Worm (Caenorhabditis elegans) whole organism, L4 larva: ENCODE data around the gene mig-22.

Source experiments
- F10B5.3 ChIP-seq: sonication (generic microtip); optimal IDR thresholded peaks from 2 replicates; lab custom pipeline; 2016; ENCODE audit warnings: mild to moderate bottlenecking, missing genetic modification characterization, missing compliant biosample characterization
- F37D6.2 ChIP-seq: sonication (generic microtip); optimal IDR thresholded peaks from 2 replicates; lab custom pipeline; 2016; ENCODE audit warnings: mild to moderate bottlenecking, missing genetic modification characterization, missing compliant biosample characterization
- F44E2.7 ChIP-seq: fragments of 200-800 bp; sonication (Bioruptor generic); IDR thresholded peaks from 2 replicates; pipeline ENCODE4 v2.1.2; 2022; ENCODE audit warnings: missing genetic modification characterization, missing compliant biosample characterization
- F49E8.2 ChIP-seq: sonication (generic microtip); optimal IDR thresholded peaks from 2 replicates; lab custom pipeline; 2016; ENCODE audit warnings: missing compliant biosample characterization, mild to moderate bottlenecking, missing genetic modification characterization, borderline replicate concordance
- T26A8.4 ChIP-seq: fragments of 200-800 bp; sonication (Bioruptor generic); IDR thresholded peaks from 2 replicates; pipeline ENCODE4 v1.3.6; 2022; ENCODE audit warnings: missing genetic modification characterization, missing compliant biosample characterization
- Y48G9A.11 ChIP-seq: fragments of 200-800 bp; sonication (Bioruptor generic); IDR thresholded peaks from 2 replicates; pipeline ENCODE4 v1.3.6; 2022; ENCODE audit warnings: missing genetic modification reagents, missing genetic modification characterization, missing compliant biosample characterization
- Y5F2A.4 ChIP-seq: fragments of 200-800 bp; sonication (Bioruptor generic); optimal IDR thresholded peaks from 2 replicates; lab custom pipeline; 2018; ENCODE audit warnings: mild to moderate bottlenecking, missing genetic modification characterization, missing compliant biosample characterization
- Y75B8A.6 ChIP-seq: fragments of 200-800 bp; sonication (Bioruptor generic); IDR thresholded peaks from 2 replicates; pipeline ENCODE4 v1.3.6; 2022; ENCODE audit warnings: missing genetic modification reagents, missing genetic modification characterization, missing compliant biosample characterization
- arid-1 ChIP-seq: fragments of 200-800 bp; sonication (Bioruptor generic); conservative IDR thresholded peaks from 2 replicates; pipeline ENCODE4 v1.3.6; 2022; ENCODE audit warnings: missing genetic modification reagents, missing genetic modification characterization, missing compliant biosample characterization
- ceh-20 ChIP-seq: fragments of 200-800 bp; sonication (Bioruptor generic); IDR thresholded peaks from 2 replicates; pipeline ENCODE4 v1.3.6; 2022; ENCODE audit warnings: missing genetic modification reagents, missing genetic modification characterization, missing compliant biosample characterization
- ceh-32 ChIP-seq: sonication (generic microtip); optimal IDR thresholded peaks from 2 replicates; lab custom pipeline; 2016; ENCODE audit warnings: mild to moderate bottlenecking, missing genetic modification characterization, missing compliant biosample characterization; ENCODE audit not compliant: poor library complexity
- ceh-44 ChIP-seq: fragments of 200-800 bp; sonication (Bioruptor generic); IDR thresholded peaks from 2 replicates; pipeline ENCODE4 v1.3.6; 2022; ENCODE audit warnings: missing genetic modification reagents, missing genetic modification characterization, missing compliant biosample characterization
- ceh-62 ChIP-seq: sonication (generic microtip); optimal IDR thresholded peaks from 2 replicates; lab custom pipeline; 2017; ENCODE audit warnings: missing biosample characterization, missing genetic modification characterization
- ces-1 ChIP-seq: fragments of 150-350 bp; sonication (generic microtip); optimal IDR thresholded peaks from 4 replicates; lab custom pipeline; 2014; ENCODE audit warnings: missing biosample characterization, missing genetic modification reagents, missing genetic modification characterization
- daf-12 ChIP-seq: fragments of 150-350 bp; optimal IDR thresholded peaks from 2 replicates; lab custom pipeline; 2014; ENCODE audit warnings: missing biosample characterization, missing genetic modification reagents, missing genetic modification characterization
- daf-19 ChIP-seq: fragments of 200-800 bp; sonication (Bioruptor generic); conservative IDR thresholded peaks from 2 replicates; pipeline ENCODE4 v1.3.6; 2022; ENCODE audit warnings: missing genetic modification characterization, missing compliant biosample characterization
- daf-8 ChIP-seq: fragments of 200-800 bp; sonication (Bioruptor generic); IDR thresholded peaks from 2 replicates; pipeline ENCODE4 v1.3.6; 2022; ENCODE audit warnings: missing genetic modification characterization, missing compliant biosample characterization
- dmd-9 ChIP-seq: fragments of 200-800 bp; sonication (Bioruptor generic); IDR thresholded peaks from 2 replicates; pipeline ENCODE4 v1.3.6; 2022; ENCODE audit warnings: missing genetic modification reagents, missing genetic modification characterization, missing compliant biosample characterization
- fkh-10 ChIP-seq: fragments of 150-350 bp; optimal IDR thresholded peaks from 2 replicates; lab custom pipeline; 2014; ENCODE audit warnings: missing biosample characterization, missing genetic modification reagents, missing genetic modification characterization
- gei-8 ChIP-seq: fragments of 200-800 bp; sonication (Bioruptor generic); optimal IDR thresholded peaks from 2 replicates; lab custom pipeline; 2018; ENCODE audit warnings: mild to moderate bottlenecking, missing genetic modification characterization, missing compliant biosample characterization
- hif-1 ChIP-seq, 2 experiments: sonication (generic microtip); optimal IDR thresholded peaks; 2 replicates each; lab custom pipeline; 2016 to 2017; ENCODE audit warnings: missing compliant biosample characterization in 2 of 2, missing genetic modification characterization in 2 of 2, missing genetic modification reagents in 2 of 2, missing genotype in 2 of 2, mild to moderate bottlenecking in 1 of 2
- hlh-30 ChIP-seq: sonication (generic microtip); optimal IDR thresholded peaks from 2 replicates; lab custom pipeline; 2017; ENCODE audit warnings: antibody characterized with exemption, mild to moderate bottlenecking, missing genetic modification characterization, missing compliant biosample characterization; ENCODE audit not compliant: insufficient read depth
- hmg-1.1 ChIP-seq: fragments of 200-800 bp; sonication (Bioruptor generic); IDR thresholded peaks from 2 replicates; pipeline ENCODE4 v1.3.6; 2022; ENCODE audit warnings: missing genetic modification reagents, missing genetic modification characterization, missing compliant biosample characterization
- jun-1 ChIP-seq: fragments of 150-350 bp; optimal IDR thresholded peaks from 2 replicates; lab custom pipeline; 2014; ENCODE audit warnings: missing biosample characterization, missing genetic modification reagents, missing genetic modification characterization
- lin-1 ChIP-seq: fragments of 200-800 bp; sonication (Bioruptor generic); IDR thresholded peaks from 2 replicates; pipeline ENCODE4 v1.3.6; 2022; ENCODE audit warnings: missing genetic modification reagents, missing genetic modification characterization, missing compliant biosample characterization
- lin-13 ChIP-seq: fragments of 150-350 bp; optimal IDR thresholded peaks from 2 replicates; lab custom pipeline; 2014; ENCODE audit warnings: missing biosample characterization, missing genetic modification reagents, missing genetic modification characterization
- lin-29 ChIP-seq: fragments of 200-800 bp; sonication (Bioruptor generic); IDR thresholded peaks from 2 replicates; pipeline ENCODE4 v1.3.6; 2022; ENCODE audit warnings: missing genetic modification reagents, missing genetic modification characterization, missing compliant biosample characterization
- lin-38 ChIP-seq: fragments of 200-800 bp; sonication (Bioruptor generic); IDR thresholded peaks from 2 replicates; pipeline ENCODE4 v1.3.6; 2022; ENCODE audit warnings: missing genetic modification reagents, missing genetic modification characterization, missing compliant biosample characterization
- lin-39 ChIP-seq: fragments of 150-350 bp; optimal IDR thresholded peaks from 2 replicates; lab custom pipeline; 2014; ENCODE audit warnings: missing biosample characterization, missing genetic modification reagents, missing genetic modification characterization
- lir-3 ChIP-seq: sonication (generic microtip); optimal IDR thresholded peaks from 2 replicates; lab custom pipeline; 2016; ENCODE audit warnings: mild to moderate bottlenecking, missing genetic modification characterization, missing compliant biosample characterization
- lsy-2 ChIP-seq, 2 experiments: fragments of 150-350 bp in 1 of 2; sonication (generic microtip) in 1 of 2; optimal IDR thresholded peaks; 2 replicates each; lab custom pipeline; 2014 to 2017; ENCODE audit warnings: missing biosample characterization in 2 of 2, missing genetic modification characterization in 2 of 2
- mdl-1 ChIP-seq, 2 experiments: fragments of 150-350 bp in 1 of 2; sonication (generic microtip) in 1 of 2; optimal IDR thresholded peaks; 2 replicates each; lab custom pipeline; 2014 to 2017; ENCODE audit warnings: missing biosample characterization in 2 of 2, missing genetic modification characterization in 2 of 2
- mep-1 ChIP-seq: fragments of 150-350 bp; sonication (generic microtip); optimal IDR thresholded peaks from 3 replicates; lab custom pipeline; 2014; ENCODE audit warnings: missing biosample characterization, missing genetic modification characterization
- mes-2 ChIP-seq: sonication (generic microtip); optimal IDR thresholded peaks from 2 replicates; lab custom pipeline; 2016; ENCODE audit warnings: missing genotype, mild to moderate bottlenecking, missing genetic modification characterization, missing compliant biosample characterization; ENCODE audit not compliant: poor library complexity, severe bottlenecking
- mxl-3 ChIP-seq: fragments of 200-800 bp; sonication (Bioruptor generic); optimal IDR thresholded peaks from 2 replicates; lab custom pipeline; 2018; ENCODE audit warnings: mild to moderate bottlenecking, missing genetic modification characterization, missing compliant biosample characterization
- nhr-102 ChIP-seq: sonication (generic microtip); optimal IDR thresholded peaks from 2 replicates; lab custom pipeline; 2016; ENCODE audit warnings: mild to moderate bottlenecking, missing genetic modification characterization, moderate library complexity, missing compliant biosample characterization
- nhr-11 ChIP-seq: fragments of 150-350 bp; optimal IDR thresholded peaks from 2 replicates; lab custom pipeline; 2014; ENCODE audit warnings: missing biosample characterization, missing genetic modification characterization
- nhr-25 ChIP-seq: sonication (generic microtip); optimal IDR thresholded peaks from 2 replicates; lab custom pipeline; 2017; ENCODE audit warnings: missing genetic modification characterization, mild to moderate bottlenecking, missing compliant biosample characterization, antibody characterized with exemption, moderate library complexity, borderline replicate concordance; ENCODE audit not compliant: insufficient read depth
- nhr-48 ChIP-seq: sonication (generic microtip); optimal IDR thresholded peaks from 2 replicates; lab custom pipeline; 2016; ENCODE audit warnings: mild to moderate bottlenecking, missing genetic modification characterization, missing compliant biosample characterization
- php-3 ChIP-seq: fragments of 200-800 bp; sonication (Bioruptor generic); IDR thresholded peaks from 2 replicates; pipeline ENCODE4 v1.3.6; 2022; ENCODE audit warnings: missing genetic modification reagents, missing genetic modification characterization, missing compliant biosample characterization
- pqm-1 ChIP-seq: sonication (generic microtip); optimal IDR thresholded peaks from 2 replicates; lab custom pipeline; 2017; ENCODE audit warnings: missing biosample characterization, missing genetic modification characterization
- rbr-2 ChIP-seq: sonication (generic microtip); optimal IDR thresholded peaks from 2 replicates; lab custom pipeline; 2016; ENCODE audit warnings: missing genotype, missing genetic modification characterization, missing compliant biosample characterization
- sdz-12 ChIP-seq: fragments of 200-800 bp; sonication (Bioruptor generic); optimal IDR thresholded peaks from 2 replicates; lab custom pipeline; 2018; ENCODE audit warnings: mild to moderate bottlenecking, missing genetic modification characterization, missing compliant biosample characterization
- snpc-1.2 ChIP-seq: fragments of 200-800 bp; sonication (Bioruptor generic); IDR thresholded peaks from 2 replicates; pipeline ENCODE4 v1.3.6; 2022; ENCODE audit warnings: missing genetic modification reagents, missing genetic modification characterization, missing compliant biosample characterization
- snpc-4 ChIP-seq: fragments of 150-350 bp; optimal IDR thresholded peaks from 2 replicates; lab custom pipeline; 2014; ENCODE audit warnings: missing biosample characterization, missing genetic modification characterization
- spr-1 ChIP-seq: sonication (generic microtip); optimal IDR thresholded peaks from 2 replicates; lab custom pipeline; 2016; ENCODE audit warnings: mild to moderate bottlenecking, missing genetic modification characterization, missing compliant biosample characterization
- spr-3 ChIP-seq: fragments of 200-800 bp; sonication (Bioruptor generic); optimal IDR thresholded peaks from 2 replicates; lab custom pipeline; 2018; ENCODE audit warnings: mild to moderate bottlenecking, missing genetic modification characterization, missing compliant biosample characterization
- tra-1 ChIP-seq: fragments of 200-800 bp; sonication (Bioruptor generic); IDR thresholded peaks from 2 replicates; pipeline ENCODE4 v1.3.6; 2022; ENCODE audit warnings: missing genetic modification reagents, missing genetic modification characterization, missing compliant biosample characterization
- unc-62 ChIP-seq, 3 experiments: fragments of 150-350 bp in 1 of 3; sonication (generic microtip); optimal IDR thresholded peaks in 2 of 3; peaks in 1 of 3; 1 replicate in 1 of 3; 2 replicates in 2 of 3; lab custom pipeline; 2014 to 2017; ENCODE audit warnings: missing biosample characterization in 3 of 3, missing genetic modification characterization in 3 of 3, missing genetic modification reagents in 3 of 3, missing genotype in 1 of 3
- ztf-7 ChIP-seq: fragments of 150-350 bp; optimal IDR thresholded peaks from 2 replicates; lab custom pipeline; 2014; ENCODE audit warnings: missing biosample characterization, missing genetic modification characterization

The mig-22 gene

ce11 chrIII:8767889-8768361, 783 bp upstream of the mig-22 start, which contains the start of gene mtss-1 (continued):
- TF ChIP-seq ceh-20 (GFP tag; lab: Robert Waterston, UW) = no peak
- no peak for TF ChIP-seq ceh-44 (GFP tag; lab: Robert Waterston, UW)
- peak in 1 of 2 experiments; percentile 34 for TF ChIP-seq hif-1 (tag; optimal IDR thresholded peaks at IDR 0.05; lab: Kevin White, UChicago)
- TF ChIP-seq jun-1 (tag; lab: Kevin White, UChicago) = no peak
- TF ChIP-seq fkh-10 = no peak
- no peak for TF ChIP-seq nhr-25 (tag; lab: Kevin White, UChicago)
- no peak for TF ChIP-seq dmd-9 (GFP tag; lab: Robert Waterston, UW)
- no peak for TF ChIP-seq php-3
- 0 out of 2 replicates have a peak, but pooled peaks have one; percentile 35 for TF ChIP-seq T26A8.4 (GFP tag; lab: Robert Waterston, UW)
- TF ChIP-seq F10B5.3 (tag; lab: Kevin White, UChicago) = no peak
- TF ChIP-seq nhr-11 (tag; lab: Kevin White, UChicago) = no peak
- TF ChIP-seq hlh-30 = peak; percentile 50
- no peak for TF ChIP-seq Y75B8A.6 (GFP tag; lab: Robert Waterston, UW)
- TF ChIP-seq daf-19 (GFP tag; lab: Robert Waterston, UW) = no peak
- TF ChIP-seq snpc-1.2 = no peak
- no peak for TF ChIP-seq sdz-12 (GFP tag; lab: Kevin White, UChicago)
- peak; percentile 67 for TF ChIP-seq lin-38 (GFP tag; lab: Robert Waterston, UW)
- TF ChIP-seq hmg-1.1 (GFP tag; lab: Robert Waterston, UW) = peak; percentile 65
- TF ChIP-seq ceh-32 (tag; lab: Kevin White, UChicago) = no peak
- no peak for TF ChIP-seq pqm-1 (tag; lab: Kevin White, UChicago)
- no peak for TF ChIP-seq F44E2.7
- peak; percentile 51 for TF ChIP-seq ztf-7 (tag; lab: Kevin White, UChicago)
- no peak for TF ChIP-seq ces-1 (GFP tag; lab: Kevin White, UChicago)
- no peak for TF ChIP-seq daf-8 (GFP tag; lab: Robert Waterston, UW)
- TF ChIP-seq Y48G9A.11 = no peak
- no peak for TF ChIP-seq daf-12 (tag; lab: Kevin White, UChicago)
- 0 out of 2 replicates have a peak, but pooled peaks have one; percentile 53 for TF ChIP-seq arid-1 (GFP tag; lab: Robert Waterston, UW)
- TF ChIP-seq ceh-62 (tag; lab: Kevin White, UChicago) = no peak
- peak; percentile 86 for TF ChIP-seq mes-2 (tag; lab: Kevin White, UChicago)
- TF ChIP-seq lir-3 (tag; lab: Kevin White, UChicago) = no peak
- TF ChIP-seq Y5F2A.4 (GFP tag; lab: Kevin White, UChicago) = no peak
- TF ChIP-seq lin-13 = no peak
- no peak for TF ChIP-seq lin-1 (GFP tag; lab: Robert Waterston, UW)
- no peak for TF ChIP-seq spr-3 (GFP tag; lab: Kevin White, UChicago)
- TF ChIP-seq lin-29 (GFP tag; lab: Robert Waterston, UW) = no peak
- no peak for TF ChIP-seq F37D6.2 (tag; lab: Kevin White, UChicago)
- TF ChIP-seq nhr-48 (tag; lab: Kevin White, UChicago) = peak; percentile 21
- TF ChIP-seq spr-1 (tag; lab: Kevin White, UChicago) = peak; percentile 41
- no peak for TF ChIP-seq snpc-4
- no peak for TF ChIP-seq F49E8.2 (tag; lab: Kevin White, UChicago)
- peak; percentile 59 for TF ChIP-seq mep-1
- no peak for TF ChIP-seq unc-62 (GFP tag; optimal IDR thresholded peaks at IDR 0.05 in 1 of 2; lab: Kevin White, UChicago)
- no peak for TF ChIP-seq unc-62 (tag; optimal IDR thresholded peaks at IDR 0.05; lab: Kevin White, UChicago)
- peak; percentile 13 for TF ChIP-seq mxl-3 (GFP tag; lab: Kevin White, UChicago)
- no peak for TF ChIP-seq tra-1 (GFP tag; lab: Robert Waterston, UW)
- no peak for TF ChIP-seq lin-39 (tag; lab: Kevin White, UChicago)
- peak in 1 of 2 experiments; percentile 58 for TF ChIP-seq lsy-2 (tag; optimal IDR thresholded peaks at IDR 0.05; lab: Kevin White, UChicago)
- TF ChIP-seq mdl-1 (tag; optimal IDR thresholded peaks at IDR 0.05; lab: Kevin White, UChicago) = no peak
- no peak for TF ChIP-seq gei-8
- TF ChIP-seq nhr-102 (tag; lab: Kevin White, UChicago) = peak; percentile 43
- peak; percentile 26 for TF ChIP-seq rbr-2 (tag; lab: Kevin White, UChicago)
